Worm (Caenorhabditis elegans): ENCODE measurements around the gene F39E9.6.

ce11 chrII:3344917-3345316, 31.6 kb upstream of the F39E9.6 start, which contains the start of gene bath-28:
- no peak for TF ChIP-seq ceh-91 (GFP tag; IDR thresholded peaks at IDR 0.05)
- TF ChIP-seq ama-1 (optimal IDR thresholded peaks at IDR 0.05), result no peak
- no peak for TF ChIP-seq ama-1 (GFP tag; optimal IDR thresholded peaks at IDR 0.05)
- TF ChIP-seq ztf-25 (GFP tag; IDR thresholded peaks at IDR 0.05), result no peak
- no peak for TF ChIP-seq Y67H2A.10 (GFP tag; conservative IDR thresholded peaks at IDR 0.05)
- no peak for TF ChIP-seq zim-3 (tag; optimal IDR thresholded peaks at IDR 0.05)
- no peak for TF ChIP-seq K11D2.4 (GFP tag; IDR thresholded peaks at IDR 0.05)
- no peak for TF ChIP-seq unc-130 (GFP tag; optimal IDR thresholded peaks at IDR 0.05)
- TF ChIP-seq nhr-27 (tag; optimal IDR thresholded peaks at IDR 0.05), result no peak
- no peak for TF ChIP-seq ceh-40 (GFP tag; IDR thresholded peaks at IDR 0.05)
- TF ChIP-seq pha-4 (tag; optimal IDR thresholded peaks at IDR 0.05), result no peak
- TF ChIP-seq madf-3 (GFP tag; IDR thresholded peaks at IDR 0.05), result no peak
- no peak for TF ChIP-seq lir-1 (GFP tag; conservative IDR thresholded peaks at IDR 0.05)
- TF ChIP-seq unc-62 (GFP tag; optimal IDR thresholded peaks at IDR 0.05), result no peak
- no peak for TF ChIP-seq B0336.3 (GFP tag; IDR thresholded peaks at IDR 0.05)

Data from whole organism, young adult.